Fruit fly (Drosophila melanogaster): Measurements from ENCODE around the gene CG9902.
A peak's percentile ranks its signal among the peaks of the same experiment; 100 is the strongest.

CG9902 gene

DNA sequence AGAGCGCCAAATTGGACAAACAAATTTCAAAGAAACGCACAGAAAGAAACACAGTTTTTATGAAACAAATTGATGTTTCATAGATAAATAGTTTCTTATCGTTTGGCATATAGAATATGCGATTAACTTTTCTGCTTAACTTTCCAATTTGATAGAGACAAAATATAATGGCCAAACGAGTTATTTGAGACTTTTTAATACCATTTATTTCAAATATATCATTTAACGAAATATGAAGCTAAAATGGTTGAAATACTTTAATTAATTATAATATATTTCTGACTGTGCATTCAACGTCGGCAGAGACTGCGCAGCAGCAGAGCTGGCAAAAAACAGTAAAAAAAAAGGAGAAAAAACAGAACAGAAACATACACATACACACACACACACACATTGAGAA lies 38.2 kb upstream of the CG9902 start (continued):
- TF ChIP-seq CG4820 (GFP tag; optimal IDR thresholded peaks at IDR 0.05) = no peak
- TF ChIP-seq CG17361 (GFP tag; IDR thresholded peaks at IDR 0.05) = 0 out of 3 replicates have a peak, but pooled peaks have one; percentile 35
- TF ChIP-seq CG4730 (GFP tag; IDR thresholded peaks at IDR 0.05) = no peak
- no peak for TF ChIP-seq CG34422 (GFP tag; IDR thresholded peaks at IDR 0.05)
- no peak for TF ChIP-seq btn (GFP tag; optimal IDR thresholded peaks at IDR 0.05)
- TF ChIP-seq zfh2 (GFP tag; optimal IDR thresholded peaks at IDR 0.05) = no peak
- TF ChIP-seq CG2199 (GFP tag; IDR thresholded peaks at IDR 0.05) = no peak
- no peak for TF ChIP-seq Taf1 (GFP tag; IDR thresholded peaks at IDR 0.05)
- no peak for TF ChIP-seq ham (GFP tag; IDR thresholded peaks at IDR 0.05)
- TF ChIP-seq CG12659 (GFP tag; optimal IDR thresholded peaks at IDR 0.05) = no peak
- TF ChIP-seq zfh1 (GFP tag; IDR thresholded peaks at IDR 0.05) = no peak
- TF ChIP-seq Rx (GFP tag; IDR thresholded peaks at IDR 0.05) = no peak
- TF ChIP-seq Scr (GFP tag; IDR thresholded peaks at IDR 0.05; ENCODE audit: partially characterized antibody) = no peak
- TF ChIP-seq CG11696 (GFP tag; IDR thresholded peaks at IDR 0.05) = no peak
- TF ChIP-seq CG31441 (GFP tag; IDR thresholded peaks at IDR 0.05) = no peak
- no peak for TF ChIP-seq NfI (GFP tag; optimal IDR thresholded peaks at IDR 0.05)
- no peak for TF ChIP-seq CG10366 (GFP tag; IDR thresholded peaks at IDR 0.05)
- no peak for TF ChIP-seq dpn (GFP tag; optimal IDR thresholded peaks at IDR 0.05)
- no peak for TF ChIP-seq klu (GFP tag; IDR thresholded peaks at IDR 0.05)
- TF ChIP-seq nerfin-2 (GFP tag; IDR thresholded peaks at IDR 0.05; ENCODE audit: partially characterized antibody) = no peak
- TF ChIP-seq CG9215 (GFP tag; IDR thresholded peaks at IDR 0.05) = no peak
- TF ChIP-seq sisA (GFP tag; IDR thresholded peaks at IDR 0.05) = no peak
- TF ChIP-seq Max (GFP tag; optimal IDR thresholded peaks at IDR 0.05) = no peak
- TF ChIP-seq CG5953 (GFP tag; IDR thresholded peaks at IDR 0.05) = no peak
- no peak for TF ChIP-seq CG6654 (GFP tag; optimal IDR thresholded peaks at IDR 0.05)
- TF ChIP-seq HLH3B (GFP tag; IDR thresholded peaks at IDR 0.05) = no peak
- TF ChIP-seq CG2678 (tag; optimal IDR thresholded peaks at IDR 0.05) = peak; percentile 58
- no peak for TF ChIP-seq Vsx1 (GFP tag; optimal IDR thresholded peaks at IDR 0.05)
- TF ChIP-seq ems (GFP tag; optimal IDR thresholded peaks at IDR 0.05) = no peak
- peak; percentile 49 for TF ChIP-seq gem (tag; optimal IDR thresholded peaks at IDR 0.05)
- no peak for TF ChIP-seq CG2889 (GFP tag; IDR thresholded peaks at IDR 0.05)
- no peak for TF ChIP-seq Atf3 (GFP tag; optimal IDR thresholded peaks at IDR 0.05)
- TF ChIP-seq Abd-B (GFP tag; optimal IDR thresholded peaks at IDR 0.05) = no peak
- no peak for TF ChIP-seq CG33557 (GFP tag; optimal IDR thresholded peaks at IDR 0.05)
- TF ChIP-seq lab (GFP tag; optimal IDR thresholded peaks at IDR 0.05) = no peak
- no peak for TF ChIP-seq CG15601 (tag; optimal IDR thresholded peaks at IDR 0.05)
- no peak for TF ChIP-seq D19B (GFP tag; optimal IDR thresholded peaks at IDR 0.05)
- TF ChIP-seq CG6689 (GFP tag; IDR thresholded peaks at IDR 0.05) = no peak
- no peak for TF ChIP-seq CG14441 (GFP tag; IDR thresholded peaks at IDR 0.05)
- TF ChIP-seq CG16779 (GFP tag; IDR thresholded peaks at IDR 0.05) = no peak
- TF ChIP-seq CG16813 (GFP tag; IDR thresholded peaks at IDR 0.05; ENCODE audit: partially characterized antibody) = no peak
- TF ChIP-seq Hr51 (GFP tag; optimal IDR thresholded peaks at IDR 0.05) = peak in 1 of 2 experiments; percentile 53
- no peak for TF ChIP-seq CG17385 (GFP tag; optimal IDR thresholded peaks at IDR 0.05)
- no peak for TF ChIP-seq insv (GFP tag; optimal IDR thresholded peaks at IDR 0.05)
- no peak for TF ChIP-seq Doc3 (GFP tag; IDR thresholded peaks at IDR 0.05; ENCODE audit: partially characterized antibody)
- TF ChIP-seq grn (GFP tag; optimal IDR thresholded peaks at IDR 0.05) = no peak
- no peak for TF ChIP-seq lmd (GFP tag; IDR thresholded peaks at IDR 0.05)
- TF ChIP-seq pzg (GFP tag; optimal IDR thresholded peaks at IDR 0.05) = no peak
- TF ChIP-seq pnt (GFP tag; optimal IDR thresholded peaks at IDR 0.05) = no peak
- TF ChIP-seq HHEX (GFP tag; optimal IDR thresholded peaks at IDR 0.05) = peak; percentile 7
- no peak for TF ChIP-seq ind (GFP tag; optimal IDR thresholded peaks at IDR 0.05)
- TF ChIP-seq CG31224 (GFP tag; IDR thresholded peaks at IDR 0.05) = no peak
